Fruit fly (Drosophila melanogaster) whole organism, wandering third instar larva: ENCODE measurements around the gene loqs.

Experiments
- Abd-B ChIP-seq: fragments of >200 bp; optimal IDR thresholded peaks from 2 replicates; lab custom pipeline; 2017; ENCODE audit warnings: missing biosample characterization, missing genetic modification characterization
- CG32264 ChIP-seq: fragments of 200-800 bp; sonication (Bioruptor generic); optimal IDR thresholded peaks from 2 replicates; lab custom pipeline; 2016; ENCODE audit warnings: missing biosample characterization, missing genetic modification characterization
- CG9705 ChIP-seq: fragments of 200-800 bp; sonication (Bioruptor generic); optimal IDR thresholded peaks from 2 replicates; lab custom pipeline; 2018; ENCODE audit warnings: missing biosample characterization, mild to moderate bottlenecking, missing genetic modification characterization
- CrebA ChIP-seq: fragments of 200-800 bp; sonication (Bioruptor generic); optimal IDR thresholded peaks from 2 replicates; lab custom pipeline; 2016; ENCODE audit warnings: missing biosample characterization, mild to moderate bottlenecking, missing genetic modification characterization, borderline replicate concordance
- GATAd ChIP-seq: sonication (Bioruptor generic); optimal IDR thresholded peaks from 2 replicates; lab custom pipeline; 2016; ENCODE audit warnings: missing biosample characterization, missing genetic modification characterization
- HLH106 ChIP-seq: fragments of 200-800 bp; optimal IDR thresholded peaks from 3 replicates; lab custom pipeline; 2019; ENCODE audit warnings: missing biosample characterization, mild to moderate bottlenecking, missing genetic modification characterization, moderate library complexity
- Hnf4 ChIP-seq: fragments of 200-800 bp; sonication (Bioruptor generic); optimal IDR thresholded peaks from 2 replicates; lab custom pipeline; 2016; ENCODE audit warnings: missing biosample characterization, mild to moderate bottlenecking, missing genetic modification characterization
- Hr78 ChIP-seq: fragments of >200 bp; optimal IDR thresholded peaks from 2 replicates; lab custom pipeline; 2017; ENCODE audit warnings: missing biosample characterization, missing genetic modification characterization
- Hr83 ChIP-seq: fragments of 200-300 bp; sonication (Bioruptor generic); optimal IDR thresholded peaks from 2 replicates; lab custom pipeline; 2016; ENCODE audit warnings: missing biosample characterization, mild to moderate bottlenecking, missing genetic modification characterization, moderate library complexity; ENCODE audit not compliant: poor library complexity, severe bottlenecking
- Mio ChIP-seq: sonication (Bioruptor generic); optimal IDR thresholded peaks from 2 replicates; lab custom pipeline; 2016; ENCODE audit warnings: missing biosample characterization, missing genetic modification characterization
- Myc ChIP-seq: fragments of >200 bp; optimal IDR thresholded peaks from 2 replicates; lab custom pipeline; 2017
- N ChIP-seq: fragments of >200 bp; optimal IDR thresholded peaks from 2 replicates; lab custom pipeline; 2018; ENCODE audit warnings: missing biosample characterization, missing external identifiers, missing genetic modification characterization
- OdsH ChIP-seq: fragments of 200-800 bp; sonication (Bioruptor generic); optimal IDR thresholded peaks from 2 replicates; lab custom pipeline; 2016; ENCODE audit warnings: missing biosample characterization, mild to moderate bottlenecking, missing genetic modification characterization
- Rel ChIP-seq, 2 experiments: fragments of 200-800 bp; sonication (Bioruptor generic) in 1 of 2; optimal IDR thresholded peaks; 2 replicates in 1 of 2; 3 replicates in 1 of 2; lab custom pipeline; 2016 to 2019; ENCODE audit warnings: mild to moderate bottlenecking in 2 of 2, missing biosample characterization in 2 of 2, missing genetic modification characterization in 2 of 2, moderate library complexity in 1 of 2
- Sp1 ChIP-seq: fragments of 200-800 bp; sonication (Bioruptor generic); optimal IDR thresholded peaks from 3 replicates; lab custom pipeline; 2019; ENCODE audit warnings: missing biosample characterization, mild to moderate bottlenecking, missing genetic modification characterization, moderate library complexity
- Vsx2 ChIP-seq: fragments of 200-300, 225-300 bp; sonication (Bioruptor generic); optimal IDR thresholded peaks from 2 replicates; lab custom pipeline; 2018; ENCODE audit warnings: missing biosample characterization, missing genetic modification characterization; ENCODE audit not compliant: partially characterized antibody
- br ChIP-seq: fragments of 200-800 bp; sonication (Bioruptor generic); optimal IDR thresholded peaks from 2 replicates; lab custom pipeline; 2016; ENCODE audit warnings: missing biosample characterization, missing genetic modification characterization
- brk ChIP-seq: fragments of 200-800 bp; sonication (Bioruptor generic); optimal IDR thresholded peaks from 2 replicates; lab custom pipeline; 2016; ENCODE audit warnings: missing biosample characterization, mild to moderate bottlenecking, missing genetic modification characterization
- dl ChIP-seq, 2 experiments: fragments of 175-275, 200-275 bp in 1 of 2; fragments of 200-275 bp in 1 of 2; sonication (Bioruptor generic); optimal IDR thresholded peaks; lab custom pipeline; 2018; ENCODE audit warnings: mild to moderate bottlenecking in 2 of 2, missing biosample characterization in 2 of 2, missing genetic modification characterization in 2 of 2, moderate library complexity in 2 of 2; ENCODE audit not compliant: partially characterized antibody in 2 of 2, insufficient read depth in 1 of 2
- dmrt93B ChIP-seq: fragments of 200-800 bp; sonication (Bioruptor generic); optimal IDR thresholded peaks from 2 replicates; lab custom pipeline; 2018; ENCODE audit warnings: missing biosample characterization, mild to moderate bottlenecking, missing genetic modification characterization
- foxo ChIP-seq, 2 experiments: fragments of 200-800 bp; sonication (Bioruptor generic); optimal IDR thresholded peaks; 2 replicates in 1 of 2; 3 replicates in 1 of 2; lab custom pipeline; 2016 to 2017; ENCODE audit warnings: missing biosample characterization in 2 of 2, missing genetic modification characterization in 2 of 2
- fru ChIP-seq: fragments of 200-800 bp; sonication (Bioruptor generic); optimal IDR thresholded peaks from 3 replicates; lab custom pipeline; 2016; ENCODE audit warnings: missing biosample characterization, mild to moderate bottlenecking, missing genetic modification characterization
- jim ChIP-seq: fragments of 175-275, 200-325 bp; sonication (Bioruptor generic); optimal IDR thresholded peaks from 2 replicates; lab custom pipeline; 2016; ENCODE audit warnings: missing biosample characterization, mild to moderate bottlenecking, missing genetic modification characterization
- lola ChIP-seq: fragments of >200 bp; optimal IDR thresholded peaks from 2 replicates; lab custom pipeline; 2017; ENCODE audit warnings: missing biosample characterization, missing genetic modification characterization
- pan ChIP-seq: fragments of >200 bp; optimal IDR thresholded peaks from 2 replicates; lab custom pipeline; 2017
- psq ChIP-seq: fragments of 200-800 bp; sonication (Bioruptor generic); optimal IDR thresholded peaks from 3 replicates; lab custom pipeline; 2017; ENCODE audit warnings: missing biosample characterization, mild to moderate bottlenecking, missing genetic modification characterization, moderate library complexity
- rgr ChIP-seq: fragments of 200-800 bp; sonication (Bioruptor generic); optimal IDR thresholded peaks from 3 replicates; lab custom pipeline; 2016; ENCODE audit warnings: missing biosample characterization, mild to moderate bottlenecking, missing genetic modification characterization
- sv ChIP-seq: fragments of 200-800 bp; sonication (Bioruptor generic); optimal IDR thresholded peaks from 3 replicates; lab custom pipeline; 2016; ENCODE audit warnings: missing biosample characterization, missing genetic modification characterization
- tai ChIP-seq: sonication (Bioruptor generic); optimal IDR thresholded peaks from 2 replicates; lab custom pipeline; 2016; ENCODE audit warnings: missing biosample characterization, missing genetic modification characterization
- usp ChIP-seq: fragments of >200 bp; optimal IDR thresholded peaks from 2 replicates; lab custom pipeline; 2017; ENCODE audit warnings: missing biosample characterization, missing genetic modification characterization
- woc ChIP-seq: sonication (Bioruptor generic); optimal IDR thresholded peaks from 2 replicates; lab custom pipeline; 2016; ENCODE audit warnings: missing biosample characterization, mild to moderate bottlenecking, missing genetic modification characterization

loqs gene

dm6 chr2L:13412219-13412618 is 29.8 kb downstream of the loqs start, which contains the start of gene Flad2:
Gene Flad2 (plus strand): TSS chr2L:13412519.
- TF ChIP-seq tai (no peak), foxo (GFP tag; optimal IDR thresholded peaks at IDR 0.05; lab: Kevin White, UChicago) (no peak), woc (no peak), CrebA (no peak), Hr78 (GFP tag; lab: Kevin White, UChicago) (no peak), sv (GFP tag; lab: Kevin White, UChicago) (no peak), Vsx2 (GFP tag; lab: Kevin White, UChicago) (no peak), pan (lab: Kevin White, UChicago) (no peak), CG32264 (GFP tag; lab: Kevin White, UChicago) (no peak), OdsH (GFP tag; lab: Kevin White, UChicago) (no peak), HLH106 (tag; lab: Kevin White, UChicago) (no peak), lola (GFP tag; lab: Kevin White, UChicago) (no peak), Myc (lab: Kevin White, UChicago) (no peak), rgr (no peak), br (GFP tag; lab: Kevin White, UChicago) (no peak), jim (GFP tag; lab: Kevin White, UChicago) (no peak), usp (GFP tag; lab: Kevin White, UChicago) (no peak), Abd-B (no peak), Hr83 (no peak), Mio (GFP tag; lab: Kevin White, UChicago) (no peak)

- TF ChIP-seq Myc (lab: Kevin White, UChicago) (no peak), GATAd (GFP tag; lab: Kevin White, UChicago) (no peak), br (GFP tag; lab: Kevin White, UChicago) (no peak), dmrt93B (GFP tag; lab: Kevin White, UChicago) (no peak), Vsx2 (GFP tag; lab: Kevin White, UChicago) (peak; percentile 7)
Observed at dm6 chr2L:13414525-13415481, 32.4 kb downstream of the loqs start, which contains the start of the genes CG16956, CG42784 and CG43850. Gene CG16956 (minus strand): TSS chr2L:13414575. Gene CG42784 (plus strand): TSS chr2L:13415431. Gene CG43850 (plus strand): TSS chr2L:13415431.

dm6 chr2L:13430919-13431502 is 48.6 kb downstream of the loqs start:
- TF ChIP-seq psq (GFP tag; lab: Kevin White, UChicago) (no peak), Hnf4 (no peak), Vsx2 (GFP tag; lab: Kevin White, UChicago) (no peak), brk (GFP tag; lab: Kevin White, UChicago) (no peak), CG9705 (no peak), usp (GFP tag; lab: Kevin White, UChicago) (no peak), Sp1 (no peak), rgr (no peak), Rel (GFP tag; optimal IDR thresholded peaks at IDR 0.05; lab: Kevin White, UChicago) (no peak), Rel (tag; optimal IDR thresholded peaks at IDR 0.05; lab: Kevin White, UChicago) (no peak), jim (GFP tag; lab: Kevin White, UChicago) (no peak), fru (no peak), br (GFP tag; lab: Kevin White, UChicago) (no peak), HLH106 (tag; lab: Kevin White, UChicago) (no peak), N (GFP tag; lab: Kevin White, UChicago) (no peak), foxo (GFP tag; optimal IDR thresholded peaks at IDR 0.05; lab: Kevin White, UChicago) (no peak), dl (GFP tag; optimal IDR thresholded peaks at IDR 0.05; lab: Kevin White, UChicago; ENCODE audit: insufficient read depth in 1 of 2, partially characterized antibody in 2 of 2) (no peak), sv (GFP tag; lab: Kevin White, UChicago) (no peak), CG32264 (GFP tag; lab: Kevin White, UChicago) (no peak), pan (lab: Kevin White, UChicago) (no peak), Myc (lab: Kevin White, UChicago) (no peak)
- TF ChIP-seq, all 38 proteins: peak for 0
